Worm (Caenorhabditis elegans): Measurements from ENCODE around the gene F54B3.2.

Gene F54B3.2

DNA sequence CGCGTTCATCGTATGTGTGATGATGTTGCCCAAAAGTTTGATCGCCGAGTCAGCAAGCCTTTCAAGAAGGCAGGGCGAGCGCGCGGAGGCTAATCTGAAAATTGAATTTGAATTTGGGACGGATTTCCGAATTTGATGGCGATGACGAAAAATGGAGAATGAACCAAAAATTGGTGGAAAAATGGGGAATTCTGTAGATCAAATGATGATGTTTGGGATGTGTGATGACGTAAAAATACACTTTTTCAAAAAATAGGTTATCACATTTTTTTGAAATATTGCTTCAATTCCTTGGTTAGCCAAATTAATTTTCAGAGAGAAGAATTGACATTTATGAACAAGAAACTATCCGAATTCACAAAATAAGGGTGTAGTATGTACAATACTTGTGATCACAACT lies 9.6 kb upstream of the F54B3.2 start, which contains the start of gene ZK971.1:
TSS of gene ZK971.1 (minus strand) at position 101 of the 400 bp plus-strand sequence.
- TF ChIP-seq elt-1 (tag; optimal IDR thresholded peaks at IDR 0.05; ENCODE audit: borderline replicate concordance, insufficient read depth) (no peak), ces-1 (GFP tag; optimal IDR thresholded peaks at IDR 0.05) (peak; percentile 29)

DNA sequence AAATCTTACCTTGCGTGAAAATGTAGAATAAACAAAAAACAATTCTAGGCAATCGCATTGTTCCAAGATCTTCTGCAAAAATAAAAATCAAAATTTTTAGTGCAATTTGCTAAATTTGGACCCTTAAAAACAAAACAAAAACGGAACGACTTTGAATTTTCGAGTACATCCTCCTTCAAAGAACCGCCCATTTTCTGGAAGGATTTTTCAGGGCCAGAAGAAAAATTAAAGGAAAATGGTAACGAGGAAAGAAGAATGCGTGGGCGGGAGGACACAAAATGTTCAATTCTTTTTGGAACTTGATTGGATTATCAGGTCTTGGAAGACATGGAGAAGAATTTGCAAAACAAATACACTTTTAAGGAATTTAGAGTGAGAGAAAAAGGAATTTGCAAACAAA lies 1.1 kb upstream of the F54B3.2 start, which contains the start of gene F54B3.4:
TSS of gene F54B3.4 (minus strand) at position 101 of the 400 bp plus-strand sequence.
- TF ChIP-seq ces-1 (GFP tag; optimal IDR thresholded peaks at IDR 0.05) (peak; percentile 53), zip-8 (tag; optimal IDR thresholded peaks at IDR 0.05) (no peak)

DNA sequence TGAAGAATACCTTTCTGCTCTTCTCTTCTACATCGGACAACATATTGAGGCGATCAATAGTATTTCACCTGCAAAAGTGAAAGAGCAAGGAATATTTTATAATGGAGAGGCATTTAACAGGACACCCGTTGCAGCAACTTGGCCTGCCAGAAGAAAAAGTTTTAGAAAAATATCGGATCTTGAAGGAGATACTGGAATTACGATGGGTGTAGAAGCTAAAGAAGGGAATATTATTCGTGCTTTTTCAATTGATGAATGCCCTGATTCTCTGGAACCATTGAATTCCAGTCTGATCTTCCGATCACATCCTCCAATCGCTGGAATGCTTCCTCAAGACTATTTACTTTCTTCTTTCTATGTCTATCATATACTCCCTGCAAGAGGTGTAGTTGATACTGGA lies 8.7 kb downstream of the F54B3.2 start:
- TF ChIP-seq lsy-2 (tag; optimal IDR thresholded peaks at IDR 0.05) (no peak), bed-3 (GFP tag; optimal IDR thresholded peaks at IDR 0.05) (no peak), nhr-12 (tag; optimal IDR thresholded peaks at IDR 0.05) (no peak), lin-13 (tag; optimal IDR thresholded peaks at IDR 0.05) (no peak), elt-3 (tag; optimal IDR thresholded peaks at IDR 0.05) (no peak), flh-1 (GFP tag; optimal IDR thresholded peaks at IDR 0.05) (no peak), drap-1 (GFP tag; optimal IDR thresholded peaks at IDR 0.05) (no peak), nhr-76 (tag; optimal IDR thresholded peaks at IDR 0.05) (no peak)

DNA sequence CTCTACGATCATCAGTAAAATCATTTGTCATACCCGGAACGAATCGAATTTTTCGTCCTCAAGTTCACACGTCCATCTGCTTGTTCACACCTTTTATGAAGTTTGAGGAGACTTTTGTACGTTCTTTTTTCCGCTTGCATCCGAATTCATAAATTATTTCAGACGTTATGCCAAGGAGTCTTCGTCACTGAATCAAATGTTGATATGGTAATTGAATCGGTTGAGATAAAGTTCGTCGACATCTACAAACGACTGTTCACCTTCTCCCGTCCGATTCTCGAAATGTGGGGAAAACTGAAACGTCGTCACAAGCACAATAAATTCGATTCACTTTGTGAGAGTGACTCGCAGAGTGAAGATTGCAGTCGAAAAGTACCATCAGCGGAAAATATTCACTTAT lies 17.9 kb downstream of the F54B3.2 start:
- TF ChIP-seq elt-1 (tag; optimal IDR thresholded peaks at IDR 0.05; ENCODE audit: borderline replicate concordance, insufficient read depth) (no peak), elt-3 (tag; optimal IDR thresholded peaks at IDR 0.05) (no peak), hlh-1 (tag; optimal IDR thresholded peaks at IDR 0.05) (no peak), mls-2 (tag; optimal IDR thresholded peaks at IDR 0.05) (no peak), tbx-8 (GFP tag; optimal IDR thresholded peaks at IDR 0.05) (no peak), unc-120 (tag; optimal IDR thresholded peaks at IDR 0.05; ENCODE audit: poor library complexity, severe bottlenecking) (no peak), lsy-2 (tag; optimal IDR thresholded peaks at IDR 0.05) (no peak), lin-32 (GFP tag; optimal IDR thresholded peaks at IDR 0.05) (no peak), ceh-43 (GFP tag; optimal IDR thresholded peaks at IDR 0.05) (no peak), nhr-28 (tag; optimal IDR thresholded peaks at IDR 0.05) (no peak), nhr-76 (tag; optimal IDR thresholded peaks at IDR 0.05) (no peak)

DNA sequence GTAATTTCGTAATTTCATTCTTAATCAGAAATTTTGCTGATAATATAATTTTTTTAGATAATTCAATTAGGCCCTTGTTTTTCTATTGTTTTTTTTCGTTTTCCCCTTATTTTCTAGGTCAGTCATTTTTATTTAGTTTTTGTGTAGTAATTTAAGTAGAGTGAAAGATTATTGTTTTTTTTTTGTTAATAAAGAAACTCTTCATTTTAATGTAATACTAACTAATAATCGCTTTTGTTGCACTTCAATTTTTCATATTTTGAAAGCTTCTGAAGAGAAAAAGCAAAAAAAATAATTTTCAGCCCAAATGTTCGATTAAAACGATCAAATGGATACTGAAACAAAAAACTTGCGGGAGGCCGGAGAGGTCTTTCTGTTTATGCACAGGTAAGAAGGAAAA lies 19.0 kb downstream of the F54B3.2 start, which contains the start of gene F54B3.1:
TSS of gene F54B3.1 (plus strand) at position 301 of the 400 bp plus-strand sequence.
- TF ChIP-seq nhr-76 (tag; optimal IDR thresholded peaks at IDR 0.05) (no peak), bed-3 (GFP tag; optimal IDR thresholded peaks at IDR 0.05) (no peak), M03D4.4 (tag; optimal IDR thresholded peaks at IDR 0.05) (no peak), ztf-11 (tag; optimal IDR thresholded peaks at IDR 0.05) (no peak), pha-4 (tag; optimal IDR thresholded peaks at IDR 0.05) (no peak), mep-1 (tag; optimal IDR thresholded peaks at IDR 0.05) (no peak), sem-2 (GFP tag; optimal IDR thresholded peaks at IDR 0.05) (no peak), ham-2 (GFP tag; optimal IDR thresholded peaks at IDR 0.05) (no peak), nhr-237 (tag; optimal IDR thresholded peaks at IDR 0.05) (no peak), mab-5 (tag; optimal IDR thresholded peaks at IDR 0.05) (no peak), ceh-39 (tag; optimal IDR thresholded peaks at IDR 0.05) (no peak), nhr-12 (tag; optimal IDR thresholded peaks at IDR 0.05) (no peak), ceh-43 (GFP tag; optimal IDR thresholded peaks at IDR 0.05) (no peak), cnd-1 (tag; optimal IDR thresholded peaks at IDR 0.05) (no peak), drap-1 (GFP tag; optimal IDR thresholded peaks at IDR 0.05) (no peak), unc-39 (tag; optimal IDR thresholded peaks at IDR 0.05) (no peak), nhr-28 (tag; optimal IDR thresholded peaks at IDR 0.05) (no peak), nhr-2 (tag; optimal IDR thresholded peaks at IDR 0.05) (no peak), elt-3 (tag; optimal IDR thresholded peaks at IDR 0.05) (no peak)

DNA sequence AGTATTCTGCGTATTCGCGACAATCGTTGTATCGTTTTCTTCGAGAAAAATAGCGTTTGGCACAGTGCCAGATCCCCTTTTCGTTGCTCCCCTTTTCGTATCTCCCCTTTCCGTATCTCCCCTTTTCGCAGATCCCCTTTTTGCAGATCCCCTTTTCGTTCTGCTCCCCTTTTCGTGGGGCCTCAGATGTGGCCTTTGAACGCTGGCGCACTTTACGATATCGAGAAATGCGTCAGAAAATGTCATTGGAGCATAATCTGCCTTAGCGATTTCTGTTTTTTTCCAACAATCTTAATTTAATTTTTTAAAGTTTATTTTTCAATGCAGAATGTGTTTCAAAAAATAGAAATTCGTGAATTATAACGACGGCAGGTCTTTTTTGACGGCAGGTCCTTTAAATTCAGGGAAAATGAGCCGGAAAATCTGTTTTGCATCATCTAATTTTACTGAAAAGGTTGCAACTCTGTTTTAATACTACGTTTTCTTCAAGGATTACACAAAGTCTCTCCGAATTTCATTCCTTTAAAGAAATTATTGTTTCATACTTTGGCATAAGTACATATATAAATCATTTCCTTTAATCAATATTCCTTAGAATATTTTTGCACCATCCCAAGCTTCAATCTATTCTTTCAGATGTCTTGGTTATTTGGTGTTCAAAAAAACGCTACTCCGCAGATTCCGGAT lies 21.5 kb downstream of the F54B3.2 start, which contains the start of gene atad-3:
TSS of gene atad-3 (plus strand) at position 637 of the 687 bp plus-strand sequence.
- TF ChIP-seq sem-2 (GFP tag; optimal IDR thresholded peaks at IDR 0.05): peak; percentile 24
- TF ChIP-seq unc-39 (tag; optimal IDR thresholded peaks at IDR 0.05): no peak
- TF ChIP-seq M03D4.4 (tag; optimal IDR thresholded peaks at IDR 0.05): peak; percentile 73
- peak; percentile 15 for TF ChIP-seq pha-4 (tag; optimal IDR thresholded peaks at IDR 0.05)
- peak; percentile 23 for TF ChIP-seq unc-62 (GFP tag; optimal IDR thresholded peaks at IDR 0.05)
- TF ChIP-seq unc-120 (tag; optimal IDR thresholded peaks at IDR 0.05; ENCODE audit: poor library complexity, severe bottlenecking): peak; percentile 58
- peak; percentile 62 for TF ChIP-seq lsy-2 (tag; optimal IDR thresholded peaks at IDR 0.05)
- TF ChIP-seq mep-1 (tag; optimal IDR thresholded peaks at IDR 0.05): peak; percentile 87
- peak; percentile 38 for TF ChIP-seq hlh-1 (tag; optimal IDR thresholded peaks at IDR 0.05)
- no peak for TF ChIP-seq blmp-1 (tag; optimal IDR thresholded peaks at IDR 0.05)
- TF ChIP-seq ceh-43 (GFP tag; optimal IDR thresholded peaks at IDR 0.05): no peak
- no peak for TF ChIP-seq nhr-28 (tag; optimal IDR thresholded peaks at IDR 0.05)
- peak; percentile 79 for TF ChIP-seq ces-1 (GFP tag; optimal IDR thresholded peaks at IDR 0.05)
- TF ChIP-seq elt-3 (tag; optimal IDR thresholded peaks at IDR 0.05): no peak
- no peak for TF ChIP-seq nhr-2 (tag; optimal IDR thresholded peaks at IDR 0.05)
- peak; percentile 3 for TF ChIP-seq ham-2 (GFP tag; optimal IDR thresholded peaks at IDR 0.05)
- TF ChIP-seq drap-1 (GFP tag; optimal IDR thresholded peaks at IDR 0.05): peak; percentile 78
- TF ChIP-seq ceh-39 (tag; optimal IDR thresholded peaks at IDR 0.05): no peak
- peak; percentile 83 for TF ChIP-seq lin-13 (tag; optimal IDR thresholded peaks at IDR 0.05)
- TF ChIP-seq mls-2 (tag; optimal IDR thresholded peaks at IDR 0.05): peak; percentile 80
- TF ChIP-seq zip-8 (tag; optimal IDR thresholded peaks at IDR 0.05): no peak
- TF ChIP-seq ztf-11 (tag; optimal IDR thresholded peaks at IDR 0.05): peak; percentile 71
- peak; percentile 71 for TF ChIP-seq cnd-1 (tag; optimal IDR thresholded peaks at IDR 0.05)
- TF ChIP-seq nhr-76 (tag; optimal IDR thresholded peaks at IDR 0.05): no peak
- TF ChIP-seq nhr-237 (tag; optimal IDR thresholded peaks at IDR 0.05): peak; percentile 69
- TF ChIP-seq bed-3 (GFP tag; optimal IDR thresholded peaks at IDR 0.05): peak; percentile 54
- TF ChIP-seq sptf-1 (tag; optimal IDR thresholded peaks at IDR 0.05): peak; percentile 92
- TF ChIP-seq mab-5 (tag; optimal IDR thresholded peaks at IDR 0.05): no peak
- TF ChIP-seq flh-1 (GFP tag; optimal IDR thresholded peaks at IDR 0.05): no peak
- peak; percentile 12 for TF ChIP-seq tbx-8 (GFP tag; optimal IDR thresholded peaks at IDR 0.05)

Data from whole organism, mixed stage, embryonic.